Worm (Caenorhabditis elegans) whole organism, young adult: Measurements from ENCODE around the gene srh-295.

ENCODE experiments used
- K11D2.4 ChIP-seq: fragments of 200-800 bp; sonication (Bioruptor generic); IDR thresholded peaks from 2 replicates; pipeline ENCODE4 v1.3.6; 2022; ENCODE audit warnings: missing genetic modification reagents, missing genetic modification characterization, missing compliant biosample characterization
- aptf-2 ChIP-seq: fragments of 200-800 bp; sonication (Bioruptor generic); conservative IDR thresholded peaks from 2 replicates; pipeline ENCODE4 v1.3.6; 2022; ENCODE audit warnings: missing genetic modification reagents, missing genetic modification characterization, missing compliant biosample characterization
- ceh-40 ChIP-seq: fragments of 200-800 bp; sonication (Bioruptor generic); IDR thresholded peaks from 2 replicates; pipeline ENCODE4 v1.3.6; 2022; ENCODE audit warnings: missing genetic modification characterization, missing compliant biosample characterization
- ceh-91 ChIP-seq: fragments of 200-800 bp; sonication (Bioruptor generic); IDR thresholded peaks from 2 replicates; pipeline ENCODE4 v1.3.6; 2022; ENCODE audit warnings: missing genetic modification reagents, missing genetic modification characterization, missing compliant biosample characterization
- egl-18 ChIP-seq: fragments of 200-800 bp; sonication (Bioruptor generic); IDR thresholded peaks from 2 replicates; pipeline ENCODE4 v1.3.6; 2022; ENCODE audit warnings: missing genetic modification reagents, missing genetic modification characterization, missing compliant biosample characterization
- egl-44 ChIP-seq: fragments of 200-800 bp; sonication (Bioruptor generic); IDR thresholded peaks from 2 replicates; pipeline ENCODE4 v1.3.6; 2022; ENCODE audit warnings: missing genetic modification reagents, missing genetic modification characterization, missing compliant biosample characterization
- egrh-3 ChIP-seq: fragments of 200-800 bp; sonication (Bioruptor generic); IDR thresholded peaks from 2 replicates; pipeline ENCODE4 v1.3.6; 2022; ENCODE audit warnings: missing genetic modification reagents, missing genetic modification characterization, missing compliant biosample characterization
- nfya-1 ChIP-seq: sonication (generic microtip); optimal IDR thresholded peaks from 2 replicates; lab custom pipeline; 2017; ENCODE audit warnings: antibody characterized with exemption, missing compliant biosample characterization, missing genetic modification characterization, borderline replicate concordance; ENCODE audit not compliant: insufficient read depth
- nhr-179 ChIP-seq: sonication (generic microtip); optimal IDR thresholded peaks from 2 replicates; lab custom pipeline; 2016; ENCODE audit warnings: mild to moderate bottlenecking, missing genetic modification characterization, missing compliant biosample characterization
- pbrm-1 ChIP-seq: fragments of 200-800 bp; sonication (Bioruptor generic); IDR thresholded peaks from 2 replicates; pipeline ENCODE4 v1.3.6; 2022; ENCODE audit warnings: missing genetic modification reagents, missing genetic modification characterization, missing compliant biosample characterization
- sea-2 ChIP-seq: fragments of 200-800 bp; sonication (Bioruptor generic); IDR thresholded peaks from 2 replicates; pipeline ENCODE4 v1.3.6; 2022; ENCODE audit warnings: missing genetic modification characterization, missing compliant biosample characterization

DNA sequence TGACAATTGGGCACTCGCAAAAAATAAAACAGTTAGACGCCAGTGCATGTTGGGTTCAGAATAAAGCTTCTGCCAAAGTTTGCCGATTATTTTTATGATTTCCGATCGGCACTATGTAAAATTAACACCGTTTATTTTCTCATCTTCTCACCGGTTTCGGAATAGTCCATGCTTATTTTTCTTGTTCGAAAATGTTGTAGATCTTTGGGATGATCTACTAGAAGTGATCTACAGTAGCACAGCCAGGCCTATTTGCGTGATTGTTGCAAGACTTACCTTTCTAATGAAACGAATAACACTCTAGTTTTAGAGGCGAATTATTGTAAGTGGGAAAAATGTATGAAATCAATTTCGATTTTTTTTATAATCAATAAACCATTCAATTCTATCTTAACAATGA is 20.2 kb downstream of the srh-295 start, which contains the start of gene clec-231:
- TF ChIP-seq egl-44 (GFP tag; lab: Robert Waterston, UW) (no peak), K11D2.4 (GFP tag; lab: Robert Waterston, UW) (no peak), ceh-91 (GFP tag; lab: Robert Waterston, UW) (no peak), egl-18 (GFP tag; lab: Robert Waterston, UW) (no peak), ceh-40 (GFP tag; lab: Robert Waterston, UW) (no peak), nfya-1 (tag; lab: Kevin White, UChicago) (no peak), aptf-2 (GFP tag; lab: Robert Waterston, UW) (no peak), sea-2 (no peak), nhr-179 (tag; lab: Kevin White, UChicago) (no peak), egrh-3 (GFP tag; lab: Robert Waterston, UW) (no peak), pbrm-1 (GFP tag; lab: Robert Waterston, UW) (no peak)
